Worm (Caenorhabditis elegans): ENCODE data around the gene F39C12.1.

Gene F39C12.1

DNA sequence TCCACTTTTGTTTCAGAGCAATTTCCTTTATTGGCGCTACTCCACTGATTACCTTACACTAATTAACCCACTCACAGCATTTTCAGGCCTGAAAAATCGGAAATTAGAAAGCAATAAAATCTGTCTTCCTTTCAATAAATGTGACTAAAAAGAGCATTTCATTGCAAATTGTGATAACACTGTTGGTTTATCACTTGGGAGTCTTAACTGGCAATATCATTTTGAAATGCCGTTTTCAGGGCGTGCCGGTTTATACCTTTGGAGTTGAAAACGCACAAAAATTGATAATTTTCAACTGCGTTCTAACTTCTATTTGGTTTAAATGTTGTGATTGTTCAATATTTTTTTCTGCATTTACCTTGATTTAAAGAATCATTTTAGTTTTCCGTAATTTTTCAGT, 30.7 kb downstream of the F39C12.1 start, which contains the start of gene R08E3.1:
TSS of gene R08E3.1 (plus strand) at position 386 of the 400 bp plus-strand sequence.
- TF ChIP-seq snpc-3.4 (tag; optimal IDR thresholded peaks at IDR 0.05) (no peak), ets-4 (GFP tag; optimal IDR thresholded peaks at IDR 0.05) (peak; percentile 3), nhr-80 (tag; optimal IDR thresholded peaks at IDR 0.05) (peak; percentile 75), ceh-79 (tag; optimal IDR thresholded peaks at IDR 0.05) (no peak), nhr-120 (GFP tag; IDR thresholded peaks at IDR 0.05) (no peak)

DNA sequence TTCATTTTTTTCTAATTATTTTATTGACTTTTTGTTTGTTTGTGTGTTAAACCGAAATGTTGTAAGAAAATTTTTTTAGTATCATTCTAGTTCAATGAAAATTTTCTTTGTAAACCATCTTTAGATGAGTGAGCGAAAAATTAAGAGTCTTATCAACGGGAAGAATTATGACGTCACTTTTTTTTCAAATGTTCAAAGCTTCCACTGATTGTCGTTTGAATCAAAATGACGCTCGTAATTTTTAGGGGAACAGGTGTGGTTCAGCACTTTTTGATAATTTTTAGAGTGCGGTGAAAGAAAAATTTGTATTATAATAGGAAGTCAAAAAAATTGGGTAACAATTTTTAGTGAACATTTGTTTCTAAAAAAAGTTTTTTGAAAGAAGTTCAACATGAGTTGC, 31.4 kb downstream of the F39C12.1 start:
- peak; percentile 95 for TF ChIP-seq atf-7 (tag; optimal IDR thresholded peaks at IDR 0.05)
- no peak for TF ChIP-seq ztf-26 (tag; optimal IDR thresholded peaks at IDR 0.05)
- TF ChIP-seq nhr-80 (tag; optimal IDR thresholded peaks at IDR 0.05), result peak; percentile 65

DNA sequence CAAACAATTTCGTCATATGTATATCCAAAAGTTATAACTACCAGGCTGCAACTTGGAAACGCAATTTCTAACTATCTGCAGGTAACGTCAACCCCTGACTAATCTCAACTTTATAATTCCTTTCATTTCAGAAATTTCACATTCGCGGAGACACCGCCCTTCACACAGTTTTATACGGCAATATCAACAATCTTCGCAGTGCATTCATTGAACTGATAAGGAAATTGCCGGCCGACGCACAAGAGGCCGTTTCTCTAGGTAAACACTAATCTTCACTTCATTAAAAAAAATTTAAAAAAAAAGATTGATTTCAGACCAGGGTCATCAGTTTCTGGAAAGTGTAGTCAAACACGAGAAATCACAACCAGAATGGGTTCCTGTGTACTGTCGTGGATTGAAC, 34.1 kb downstream of the F39C12.1 start:
- TF ChIP-seq F23B12.7 (tag; optimal IDR thresholded peaks at IDR 0.05; ENCODE audit: insufficient read depth) (no peak), nhr-80 (tag; optimal IDR thresholded peaks at IDR 0.05) (peak; percentile 92), dox-1 (GFP tag; IDR thresholded peaks at IDR 0.05) (0 out of 2 replicates have a peak, but pooled peaks have one; percentile 46), egl-44 (GFP tag; IDR thresholded peaks at IDR 0.05) (0 out of 2 replicates have a peak, but pooled peaks have one; percentile 27), mes-4 (tag; optimal IDR thresholded peaks at IDR 0.05) (no peak)

DNA sequence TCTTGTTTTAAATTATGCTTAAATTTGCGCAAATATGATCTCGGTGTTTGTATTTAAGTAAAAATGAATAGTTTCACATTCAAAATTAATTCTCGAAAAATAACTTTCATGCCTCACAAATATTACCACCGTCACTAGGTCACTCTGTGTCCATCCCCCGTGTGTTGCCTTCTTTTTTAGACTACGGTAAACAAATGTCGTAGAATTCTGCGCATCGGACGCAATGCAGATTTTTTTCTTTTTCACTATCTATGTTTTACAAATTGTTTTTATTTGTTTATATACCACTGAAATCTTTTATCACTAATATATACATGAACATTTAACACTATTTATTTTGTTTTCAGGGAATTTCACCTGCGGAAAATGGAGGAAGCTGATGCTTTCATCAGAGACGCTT, 34.7 kb downstream of the F39C12.1 start, which contains the start of gene R08E3.3:
TSS of gene R08E3.3 (plus strand) at position 342 of the 400 bp plus-strand sequence.
- TF ChIP-seq bed-1 (GFP tag; IDR thresholded peaks at IDR 0.05) (no peak), ceh-91 (GFP tag; IDR thresholded peaks at IDR 0.05) (no peak), aptf-3 (GFP tag; IDR thresholded peaks at IDR 0.05) (no peak), ztf-18 (tag; optimal IDR thresholded peaks at IDR 0.05) (no peak)

DNA sequence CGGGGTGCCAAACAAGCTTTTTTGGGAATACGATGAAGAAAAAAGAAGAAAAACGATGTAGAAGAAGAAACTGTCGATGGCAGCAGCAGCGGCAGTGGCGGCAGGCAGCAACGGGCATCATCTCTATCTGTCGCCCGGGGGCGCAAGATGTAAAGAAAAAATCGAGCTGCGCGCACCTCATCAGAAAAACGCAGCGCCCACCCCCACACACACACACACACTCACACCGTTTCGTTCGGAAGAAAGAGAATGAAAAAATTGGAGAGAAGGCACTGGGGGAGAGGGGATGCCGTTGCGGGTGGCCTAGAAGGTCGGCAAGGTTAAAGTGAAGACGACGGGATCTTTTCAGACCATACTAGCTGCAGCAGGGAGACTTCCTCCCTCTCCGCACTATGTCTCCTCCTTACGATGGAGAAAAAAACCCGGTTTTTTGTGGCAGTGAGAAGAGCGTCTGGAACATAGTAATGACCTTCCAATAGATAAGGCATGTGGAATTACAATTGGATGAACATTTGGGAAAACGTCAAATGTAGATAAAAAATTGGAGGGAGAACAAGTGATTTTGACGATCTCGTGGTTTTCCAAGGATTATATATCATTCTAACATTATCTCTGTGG, 39.8 kb downstream of the F39C12.1 start:
- TF ChIP-seq ztf-28 (GFP tag; IDR thresholded peaks at IDR 0.05) (0 out of 2 replicates have a peak, but pooled peaks have one; percentile 34), mxl-1 (tag; optimal IDR thresholded peaks at IDR 0.05) (no peak), unc-62 (GFP tag; optimal IDR thresholded peaks at IDR 0.05) (no peak), ama-1 (optimal IDR thresholded peaks at IDR 0.05) (no peak), ama-1 (GFP tag; optimal IDR thresholded peaks at IDR 0.05) (no peak), zfh-2 (GFP tag; conservative IDR thresholded peaks at IDR 0.05) (peak; percentile 76; the same call in 1 of the 2 replicates), cebp-2 (GFP tag; IDR thresholded peaks at IDR 0.05) (no peak)

DNA sequence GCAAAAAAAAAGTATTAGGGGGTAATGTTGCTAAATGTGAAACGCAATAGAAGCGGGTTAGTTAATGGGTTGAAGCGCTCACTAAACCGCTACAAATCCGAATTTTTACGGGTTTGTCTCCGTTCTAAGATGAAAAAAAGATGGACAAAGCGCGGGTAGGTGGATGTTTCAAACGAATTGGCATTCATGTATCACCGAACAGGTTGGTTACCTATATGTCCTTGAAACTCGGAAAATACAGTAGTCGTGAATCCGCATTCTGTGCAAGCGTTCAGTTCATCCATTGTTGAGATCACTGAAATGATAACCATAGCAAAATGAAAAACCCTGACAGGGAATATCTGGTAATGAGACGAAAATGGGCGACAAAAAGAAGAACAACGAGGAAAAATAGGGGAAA, 41.8 kb downstream of the F39C12.1 start, which contains the start of gene ztf-16:
TSS of gene ztf-16 (minus strand) at position 299 of the 400 bp plus-strand sequence.
- TF ChIP-seq nfyb-1 (GFP tag; IDR thresholded peaks at IDR 0.05) (no peak), ceh-100 (GFP tag; IDR thresholded peaks at IDR 0.05) (no peak), nfya-2 (GFP tag; IDR thresholded peaks at IDR 0.05) (no peak), sdz-38 (tag; optimal IDR thresholded peaks at IDR 0.05) (no peak)

DNA sequence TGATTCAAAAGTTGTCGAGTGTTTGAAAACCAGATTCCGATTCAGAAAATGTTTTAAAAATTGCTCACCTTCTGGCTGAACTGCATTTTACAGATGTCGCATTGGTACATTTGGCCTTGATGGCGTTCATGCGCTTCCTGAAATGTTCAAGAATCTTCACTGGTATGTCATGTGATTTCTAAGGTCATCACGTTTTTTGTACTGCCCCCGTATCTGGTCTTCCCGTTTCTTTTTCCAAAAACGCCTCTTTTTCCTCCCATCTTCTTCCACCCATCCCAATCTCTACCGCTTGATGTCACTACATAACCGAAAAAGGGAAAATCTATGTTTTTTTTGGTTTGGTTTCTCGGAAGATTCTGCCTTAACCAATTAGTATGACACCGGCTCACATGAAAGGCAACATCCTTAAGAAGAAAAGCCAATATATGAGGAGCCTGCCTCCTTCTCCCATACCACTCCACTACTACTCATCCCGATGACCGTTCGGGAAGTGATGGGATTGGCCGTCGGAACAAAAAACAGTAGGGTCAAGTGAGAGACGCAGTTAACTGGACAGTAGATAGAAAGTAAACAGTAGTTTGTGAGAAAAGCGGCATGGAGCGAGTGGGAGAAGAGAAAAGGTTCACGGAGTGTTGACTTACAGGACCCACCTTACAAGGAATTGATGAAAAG, 43.1 kb downstream of the F39C12.1 start:
- TF ChIP-seq ama-1 (optimal IDR thresholded peaks at IDR 0.05), result peak; percentile 21
- TF ChIP-seq ama-1 (GFP tag; optimal IDR thresholded peaks at IDR 0.05), result no peak
- TF ChIP-seq let-526 (GFP tag; IDR thresholded peaks at IDR 0.05), result no peak
